Fruit fly (Drosophila melanogaster) whole organism, embryonic: ENCODE results near the gene ATP7.

Experiments used
- CG12219 ChIP-seq: fragments of 200-800 bp; sonication (Bioruptor generic); optimal IDR thresholded peaks from 3 replicates; lab custom pipeline; 2018; ENCODE audit warnings: missing biosample characterization, mild to moderate bottlenecking, missing genetic modification characterization
- CG18619 ChIP-seq: fragments of 200-800 bp; sonication (Bioruptor generic); optimal IDR thresholded peaks from 3 replicates; lab custom pipeline; 2017; ENCODE audit warnings: missing biosample characterization, mild to moderate bottlenecking, missing genetic modification characterization
- CG6175 ChIP-seq: fragments of 200-800 bp; sonication (Bioruptor generic); IDR thresholded peaks from 3 replicates; pipeline ENCODE4 v1.3.6; 2022; ENCODE audit warnings: missing biosample characterization, missing genetic modification characterization
- CG8089 ChIP-seq: fragments of 200-800 bp; sonication (Bioruptor generic); optimal IDR thresholded peaks from 3 replicates; lab custom pipeline; 2016; ENCODE audit warnings: missing biosample characterization, missing genetic modification characterization
- CG8478 ChIP-seq: fragments of >200 bp; optimal IDR thresholded peaks from 2 replicates; lab custom pipeline; 2018
- CG8765 ChIP-seq: fragments of 200-800 bp; sonication (Bioruptor generic); IDR thresholded peaks from 2 replicates; pipeline ENCODE4 v1.3.6; 2022; ENCODE audit warnings: missing biosample characterization, missing genetic modification characterization
- cato ChIP-seq: fragments of 200-800 bp; sonication (Bioruptor generic); optimal IDR thresholded peaks from 2 replicates; lab custom pipeline; 2016; ENCODE audit warnings: missing biosample characterization, missing genetic modification characterization, borderline replicate concordance
- eyg ChIP-seq: fragments of 200-800 bp; sonication (Bioruptor generic); optimal IDR thresholded peaks from 3 replicates; lab custom pipeline; 2016; ENCODE audit warnings: missing biosample characterization, missing genetic modification characterization
- klu ChIP-seq: fragments of 200-800 bp; sonication (Bioruptor generic); IDR thresholded peaks from 2 replicates; pipeline ENCODE4 v1.3.6; 2022; ENCODE audit warnings: missing biosample characterization, missing genetic modification characterization

- TF ChIP-seq eyg (GFP tag; lab: Kevin White, UChicago) (no peak), CG12219 (no peak), CG18619 (no peak), CG6175 (GFP tag; lab: Robert Waterston, UW) (no peak), CG8478 (lab: Kevin White, UChicago) (no peak), CG8089 (GFP tag; lab: Kevin White, UChicago) (no peak), cato (no peak), klu (GFP tag; lab: Robert Waterston, UW) (no peak), CG8765 (no peak)
Observed at dm6 chrX:11819241-11819862, 35.5 kb upstream of the ATP7 start.
